Worm (Caenorhabditis elegans): Measurements from ENCODE around the gene F25G6.1.

F25G6.1 gene

ce11 chrV:8608483-8608882 is 33.6 kb downstream of the F25G6.1 start:
- TF ChIP-seq mxl-2 (GFP tag; conservative IDR thresholded peaks at IDR 0.05) (no peak), aha-1 (tag) (peak; percentile 72)

ce11 chrV:8609776-8610529 is 35.1 kb downstream of the F25G6.1 start:
- TF ChIP-seq fos-1 (tag; optimal IDR thresholded peaks at IDR 0.05): no peak
- peak; percentile 33 for TF ChIP-seq nhr-28 (tag; optimal IDR thresholded peaks at IDR 0.05)
- TF ChIP-seq aha-1 (tag): peak; percentile 93
- peak; percentile 59 for TF ChIP-seq hlh-11 (tag; optimal IDR thresholded peaks at IDR 0.05)
- no peak for TF ChIP-seq nhr-76 (tag; optimal IDR thresholded peaks at IDR 0.05)
- no peak for TF ChIP-seq zfp-2 (tag; optimal IDR thresholded peaks at IDR 0.05)
- 0 out of 2 replicates have a peak, but pooled peaks have one; percentile 12 for TF ChIP-seq set-16 (GFP tag; IDR thresholded peaks at IDR 0.05)
- TF ChIP-seq ces-1 (GFP tag; optimal IDR thresholded peaks at IDR 0.05): no peak
- peak; percentile 10 to 60 for TF ChIP-seq mdl-1 (tag; optimal IDR thresholded peaks at IDR 0.05)
- TF ChIP-seq hlh-30 (tag; optimal IDR thresholded peaks at IDR 0.05; ENCODE audit: insufficient read depth): peak; percentile 96
- peak; percentile 22 for TF ChIP-seq rbr-2 (tag; optimal IDR thresholded peaks at IDR 0.05)
- no peak for TF ChIP-seq cey-2 (tag; optimal IDR thresholded peaks at IDR 0.05; ENCODE audit: borderline replicate concordance, insufficient read depth)
- TF ChIP-seq ztf-11 (tag; optimal IDR thresholded peaks at IDR 0.05): no peak
- TF ChIP-seq dmd-6 (GFP tag; IDR thresholded peaks at IDR 0.05): no peak
- peak; percentile 15; the same call in 1 of the 2 replicates for TF ChIP-seq lin-38 (GFP tag; IDR thresholded peaks at IDR 0.05)
- TF ChIP-seq saeg-2 (GFP tag; IDR thresholded peaks at IDR 0.05): no peak
- peak; percentile 26 for TF ChIP-seq mes-2 (tag; optimal IDR thresholded peaks at IDR 0.05; ENCODE audit: poor library complexity, severe bottlenecking)
- no peak for TF ChIP-seq ztf-7 (tag; optimal IDR thresholded peaks at IDR 0.05)
- TF ChIP-seq ctbp-1 (GFP tag; IDR thresholded peaks at IDR 0.05): 0 out of 2 replicates have a peak, but pooled peaks have one; percentile 52
- TF ChIP-seq unc-62 (GFP tag; optimal IDR thresholded peaks at IDR 0.05 in 1 of 2): peak in 1 of 2 experiments; percentile 80
- no peak for TF ChIP-seq unc-62 (tag; optimal IDR thresholded peaks at IDR 0.05)
- no peak for TF ChIP-seq nhr-10 (tag; optimal IDR thresholded peaks at IDR 0.05)
- peak; percentile 79 for TF ChIP-seq mxl-3 (GFP tag; optimal IDR thresholded peaks at IDR 0.05)
- TF ChIP-seq daf-16 (GFP tag; optimal IDR thresholded peaks at IDR 0.05): no peak
- peak; percentile 15 for TF ChIP-seq daf-16 (tag; optimal IDR thresholded peaks at IDR 0.05)
- 0 out of 2 replicates have a peak, but pooled peaks have one; percentile 21 for TF ChIP-seq lin-1 (GFP tag; IDR thresholded peaks at IDR 0.05)
- TF ChIP-seq mep-1 (tag; optimal IDR thresholded peaks at IDR 0.05): peak; percentile 30
- no peak for TF ChIP-seq Y5F2A.4 (GFP tag; optimal IDR thresholded peaks at IDR 0.05)
- TF ChIP-seq egl-43 (GFP tag; IDR thresholded peaks at IDR 0.05): peak; percentile 24; the same call in 1 of the 2 replicates

ce11 chrV:8610633-8611404 is 36.0 kb downstream of the F25G6.1 start, which contains the start of gene fip-4:
fip-4 (minus strand) TSS chrV:8611268.
- TF ChIP-seq mep-1 (tag; optimal IDR thresholded peaks at IDR 0.05) (peak; percentile 26), pha-4 (GFP tag; IDR thresholded peaks at IDR 0.05) (no peak), pha-4 (tag; optimal IDR thresholded peaks at IDR 0.05) (peak; percentile 92), nhr-28 (tag; optimal IDR thresholded peaks at IDR 0.05) (peak; percentile 82), mdl-1 (tag; optimal IDR thresholded peaks at IDR 0.05) (peak in 1 of 2 experiments; percentile 60), Y75B8A.6 (GFP tag; IDR thresholded peaks at IDR 0.05) (no peak), hmg-1.1 (GFP tag; IDR thresholded peaks at IDR 0.05) (peak; percentile 48), nhr-42 (GFP tag; IDR thresholded peaks at IDR 0.05) (no peak), mxl-3 (GFP tag; optimal IDR thresholded peaks at IDR 0.05) (peak; percentile 57), F44E2.7 (GFP tag; IDR thresholded peaks at IDR 0.05) (no peak), cey-2 (tag; optimal IDR thresholded peaks at IDR 0.05; ENCODE audit: borderline replicate concordance, insufficient read depth) (peak; percentile 12), mxl-2 (GFP tag; conservative IDR thresholded peaks at IDR 0.05) (peak; percentile 67; the same call in 1 of the 2 replicates), daf-16 (GFP tag; optimal IDR thresholded peaks at IDR 0.05) (no peak), daf-16 (tag; optimal IDR thresholded peaks at IDR 0.05) (peak; percentile 78), nhr-48 (tag; optimal IDR thresholded peaks at IDR 0.05) (no peak), pqm-1 (tag; optimal IDR thresholded peaks at IDR 0.05) (peak; percentile 11), nhr-77 (tag; optimal IDR thresholded peaks at IDR 0.05) (peak; percentile 57), dmd-6 (GFP tag; IDR thresholded peaks at IDR 0.05) (peak; percentile 60), lin-39 (tag; optimal IDR thresholded peaks at IDR 0.05) (no peak), hlh-11 (tag; optimal IDR thresholded peaks at IDR 0.05) (peak; percentile 45), lin-1 (GFP tag; IDR thresholded peaks at IDR 0.05) (no peak), dve-1 (tag; optimal IDR thresholded peaks at IDR 0.05; ENCODE audit: insufficient read depth) (peak; percentile 62), ama-1 (optimal IDR thresholded peaks at IDR 0.05) (peak; percentile 76), nhr-41 (GFP tag; IDR thresholded peaks at IDR 0.05) (peak; percentile 57; the same call in 1 of the 2 replicates), nhr-25 (tag; optimal IDR thresholded peaks at IDR 0.05; ENCODE audit: borderline replicate concordance, insufficient read depth) (peak; percentile 69)
